Worm (Caenorhabditis elegans): ENCODE results near the gene srx-28.

Gene srx-28

DNA sequence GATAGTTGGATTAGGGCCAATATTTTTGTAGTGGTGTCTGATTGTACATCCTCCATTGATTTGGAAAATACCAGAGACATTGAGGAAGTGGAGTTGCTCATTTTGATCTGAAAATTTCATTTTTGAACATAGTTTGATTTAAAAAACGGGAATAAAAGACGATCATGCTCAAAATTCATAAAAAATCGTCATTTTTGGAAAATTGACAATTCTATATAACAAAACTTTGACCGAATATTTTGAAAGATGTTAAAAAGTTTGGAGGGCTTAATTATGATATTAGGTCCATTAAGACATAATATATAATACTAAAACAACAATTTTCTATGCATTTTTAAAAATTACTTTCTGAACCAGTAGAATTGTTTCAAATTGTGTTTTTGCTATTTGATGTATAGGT, 2.4 kb upstream of the srx-28 start, which contains the start of gene srg-58:
Gene srg-58 (minus strand): TSS at position 101 of the 400 bp plus-strand sequence.
- TF ChIP-seq dmd-4 (tag; optimal IDR thresholded peaks at IDR 0.05; ENCODE audit: borderline replicate concordance), result no peak
- no peak for TF ChIP-seq nhr-232 (tag; optimal IDR thresholded peaks at IDR 0.05)
- no peak for TF ChIP-seq hlh-15 (tag; optimal IDR thresholded peaks at IDR 0.05)
- TF ChIP-seq pha-2 (tag; optimal IDR thresholded peaks at IDR 0.05), result no peak
- no peak for TF ChIP-seq K02D7.2 (tag; optimal IDR thresholded peaks at IDR 0.05)
- no peak for TF ChIP-seq tbx-2 (tag; optimal IDR thresholded peaks at IDR 0.05)
- no peak for TF ChIP-seq F13H6.1 (tag; optimal IDR thresholded peaks at IDR 0.05)
- no peak for TF ChIP-seq sox-4 (tag; optimal IDR thresholded peaks at IDR 0.05)
- TF ChIP-seq gmeb-2 (tag; optimal IDR thresholded peaks at IDR 0.05), result no peak

DNA sequence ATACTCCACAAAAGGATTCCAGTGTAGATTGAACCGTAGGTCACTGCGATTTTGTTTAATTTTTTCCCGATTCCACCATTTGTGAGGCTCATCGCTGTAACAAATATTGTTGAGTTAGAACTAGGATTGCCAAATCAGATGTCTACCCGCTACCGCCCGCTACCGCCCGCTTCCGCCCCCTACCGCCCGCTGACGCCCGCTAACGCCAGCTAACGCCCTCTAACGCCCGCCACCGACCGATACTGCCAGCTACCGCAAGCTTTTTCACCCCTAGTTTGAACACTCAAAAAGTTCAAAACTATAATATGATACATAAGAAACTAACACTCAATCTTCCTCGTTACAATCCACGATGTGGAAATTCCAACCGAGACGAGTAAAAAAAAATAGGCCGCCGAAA, 1.4 kb upstream of the srx-28 start:
- TF ChIP-seq nfya-1 (tag; optimal IDR thresholded peaks at IDR 0.05) (no peak), ceh-24 (tag; optimal IDR thresholded peaks at IDR 0.05) (no peak), hlh-6 (tag; optimal IDR thresholded peaks at IDR 0.05) (no peak), dve-1 (tag; optimal IDR thresholded peaks at IDR 0.05) (no peak), madf-2 (tag; optimal IDR thresholded peaks at IDR 0.05) (no peak), nhr-232 (tag; optimal IDR thresholded peaks at IDR 0.05) (no peak), odd-2 (tag; optimal IDR thresholded peaks at IDR 0.05) (no peak), unc-86 (tag; optimal IDR thresholded peaks at IDR 0.05) (no peak), pat-9 (tag; optimal IDR thresholded peaks at IDR 0.05) (no peak), pax-1 (tag; optimal IDR thresholded peaks at IDR 0.05) (no peak), hlh-8 (tag; optimal IDR thresholded peaks at IDR 0.05) (no peak), ceh-45 (GFP tag; IDR thresholded peaks at IDR 0.05) (no peak), ceh-18 (tag; optimal IDR thresholded peaks at IDR 0.05) (no peak), pros-1 (tag; optimal IDR thresholded peaks at IDR 0.05) (no peak), syd-9 (tag; optimal IDR thresholded peaks at IDR 0.05) (no peak), pag-3 (tag; optimal IDR thresholded peaks at IDR 0.05; ENCODE audit: borderline replicate concordance) (no peak), ahr-1 (tag; optimal IDR thresholded peaks at IDR 0.05) (no peak), fax-1 (tag; optimal IDR thresholded peaks at IDR 0.05) (no peak), ceh-19 (GFP tag; optimal IDR thresholded peaks at IDR 0.05) (no peak)

DNA sequence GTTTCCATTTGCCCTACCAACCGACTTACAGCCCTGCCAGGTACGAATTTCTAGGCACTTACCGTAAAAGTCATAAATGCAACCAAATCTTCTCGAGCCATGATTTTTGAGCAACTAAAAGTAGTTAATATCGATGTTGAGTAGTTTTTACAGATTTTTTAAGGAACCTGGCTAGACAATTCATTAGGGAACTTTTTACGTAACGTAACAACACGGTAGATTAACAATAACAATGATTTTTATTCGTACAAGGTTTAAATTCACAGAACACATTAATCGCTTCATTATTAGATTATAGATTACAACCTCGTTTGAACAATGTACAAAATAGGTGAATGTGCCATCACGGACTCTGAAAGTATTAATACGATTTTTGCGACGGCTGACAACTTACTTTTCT, 4.1 kb downstream of the srx-28 start, which contains the start of gene srx-26:
Gene srx-26 (minus strand): TSS at position 101 of the 400 bp plus-strand sequence.
- TF ChIP-seq ceh-14 (tag; optimal IDR thresholded peaks at IDR 0.05), result no peak
- no peak for TF ChIP-seq lim-6 (tag; optimal IDR thresholded peaks at IDR 0.05)
- TF ChIP-seq tbx-2 (tag; optimal IDR thresholded peaks at IDR 0.05), result no peak
- no peak for TF ChIP-seq ceh-31 (tag; optimal IDR thresholded peaks at IDR 0.05)
- TF ChIP-seq fkh-10 (GFP tag; optimal IDR thresholded peaks at IDR 0.05), result no peak
- TF ChIP-seq F13H6.1 (tag; optimal IDR thresholded peaks at IDR 0.05), result no peak
- TF ChIP-seq ceh-6 (GFP tag; optimal IDR thresholded peaks at IDR 0.05), result no peak
- no peak for TF ChIP-seq dmd-4 (tag; optimal IDR thresholded peaks at IDR 0.05; ENCODE audit: borderline replicate concordance)
- no peak for TF ChIP-seq K09A11.1 (tag; optimal IDR thresholded peaks at IDR 0.05; ENCODE audit: insufficient read depth)
- TF ChIP-seq elt-4 (tag; optimal IDR thresholded peaks at IDR 0.05), result no peak
- no peak for TF ChIP-seq sox-4 (tag; optimal IDR thresholded peaks at IDR 0.05)

DNA sequence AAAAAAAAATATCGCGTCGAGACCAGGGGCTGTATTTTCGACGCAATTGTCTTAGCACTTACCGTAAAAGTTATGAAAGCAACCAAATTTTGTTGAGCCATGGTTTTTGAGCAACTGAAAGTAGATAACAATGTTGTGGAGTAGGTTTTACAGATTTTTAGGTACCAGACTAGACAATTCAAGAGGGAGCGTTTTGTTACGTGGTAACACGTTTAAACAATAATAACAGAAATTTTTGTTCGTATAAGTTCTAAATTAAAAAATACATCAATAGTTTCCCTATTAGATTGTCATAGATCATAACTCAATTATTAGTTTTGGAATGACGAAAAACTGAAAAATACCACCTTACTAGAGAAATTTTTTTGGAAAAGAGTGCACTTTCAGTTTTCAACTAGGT, 7.1 kb downstream of the srx-28 start, which contains the start of gene srx-24:
Gene srx-24 (minus strand): TSS at position 101 of the 400 bp plus-strand sequence.
- TF ChIP-seq madf-2 (tag; optimal IDR thresholded peaks at IDR 0.05) (no peak), ceh-6 (GFP tag; optimal IDR thresholded peaks at IDR 0.05) (no peak), ceh-45 (GFP tag; IDR thresholded peaks at IDR 0.05) (no peak), nhr-11 (tag; optimal IDR thresholded peaks at IDR 0.05) (no peak), pqm-1 (tag; optimal IDR thresholded peaks at IDR 0.05) (no peak), ceh-2 (tag; optimal IDR thresholded peaks at IDR 0.05) (no peak), K09A11.1 (tag; optimal IDR thresholded peaks at IDR 0.05; ENCODE audit: insufficient read depth) (no peak), hlh-13 (GFP tag; optimal IDR thresholded peaks at IDR 0.05) (no peak), ceh-14 (tag; optimal IDR thresholded peaks at IDR 0.05) (no peak), T23F11.4 (GFP tag; optimal IDR thresholded peaks at IDR 0.05) (no peak), Y22D7AL.16 (tag; optimal IDR thresholded peaks at IDR 0.05) (no peak), unc-3 (GFP tag; conservative IDR thresholded peaks at IDR 0.05) (no peak), unc-3 (tag; optimal IDR thresholded peaks at IDR 0.05) (no peak), syd-9 (tag; optimal IDR thresholded peaks at IDR 0.05) (no peak), ceh-30 (tag; optimal IDR thresholded peaks at IDR 0.05) (no peak), npax-4 (tag; optimal IDR thresholded peaks at IDR 0.05) (no peak)
